Worm (Caenorhabditis elegans): ENCODE measurements around the gene kcc-2.

Gene kcc-2

DNA sequence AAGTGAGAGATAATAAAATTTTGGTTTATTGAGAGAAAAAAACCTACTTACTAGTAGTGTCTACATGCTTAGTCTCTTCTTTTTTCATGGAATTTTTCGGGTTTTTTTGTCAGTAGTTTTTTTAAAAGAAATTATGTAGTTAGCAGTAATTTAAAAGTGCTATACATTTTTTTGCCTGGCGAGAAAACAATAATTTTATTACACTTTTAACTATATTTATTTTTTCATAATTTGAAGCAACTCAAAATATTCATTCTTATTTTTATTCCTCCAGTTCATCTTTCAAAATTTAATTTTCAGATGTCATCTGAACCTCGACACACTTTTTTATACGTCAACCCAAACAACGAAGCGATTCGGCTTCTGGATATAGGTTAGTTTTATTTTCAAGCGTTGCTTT is at the start of gene kcc-2:
Gene kcc-2, plus strand, starts transcription at position 301 of the 400 bp plus-strand sequence.
- TF ChIP-seq Y116A8C.19 (tag; optimal IDR thresholded peaks at IDR 0.05; ENCODE audit: borderline replicate concordance) (no peak), zag-1 (tag; optimal IDR thresholded peaks at IDR 0.05) (no peak), sox-4 (tag; optimal IDR thresholded peaks at IDR 0.05) (no peak), nhr-85 (tag) (no peak), hlh-17 (GFP tag; optimal IDR thresholded peaks at IDR 0.05; ENCODE audit: borderline replicate concordance) (no peak), dsc-1 (tag; optimal IDR thresholded peaks at IDR 0.05) (no peak), lin-13 (GFP tag; optimal IDR thresholded peaks at IDR 0.05) (no peak), unc-98 (GFP tag; IDR thresholded peaks at IDR 0.05) (no peak), unc-62 (GFP tag; optimal IDR thresholded peaks at IDR 0.05) (no peak)

DNA sequence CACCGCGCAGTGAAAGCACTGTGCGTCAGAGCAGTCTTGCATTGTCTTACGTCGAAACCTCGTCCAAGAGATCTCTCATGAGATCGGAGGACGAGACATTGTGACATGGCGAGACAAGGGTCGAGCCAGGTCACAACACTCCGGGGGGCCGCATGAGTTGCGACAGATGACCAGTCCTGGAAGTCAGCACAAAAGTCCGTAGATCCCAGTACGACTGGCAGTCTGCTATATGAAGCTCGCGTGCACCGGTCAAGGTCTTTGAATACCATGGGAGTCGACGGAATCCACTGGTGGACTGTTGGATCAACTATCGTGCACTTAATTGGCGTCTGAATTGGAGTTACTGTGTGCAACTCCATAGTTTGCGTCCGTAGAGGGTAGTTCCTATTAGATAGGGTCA is 35.1 kb upstream of the kcc-2 start:
- TF ChIP-seq ztf-11 (tag; optimal IDR thresholded peaks at IDR 0.05) (no peak), unc-86 (tag; optimal IDR thresholded peaks at IDR 0.05) (no peak)

DNA sequence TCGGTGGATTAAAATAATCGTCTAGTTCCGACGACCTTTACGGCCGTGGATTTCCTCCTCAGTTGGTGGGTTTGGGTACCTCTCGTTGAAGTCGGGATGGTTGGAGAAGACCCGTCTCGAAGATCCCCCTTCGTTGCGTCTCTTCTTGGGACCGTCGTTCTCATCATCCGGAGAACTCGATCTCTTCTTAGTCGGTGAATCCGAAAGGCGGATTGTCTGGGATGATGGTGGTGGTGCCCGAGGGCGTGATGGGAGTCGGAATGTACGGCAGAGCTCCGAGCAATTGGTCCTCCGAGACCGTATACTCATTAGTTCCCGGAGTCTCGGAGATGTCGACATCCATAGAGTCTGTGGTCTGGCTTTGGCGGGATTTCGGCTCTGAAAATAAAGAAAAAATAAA is 30.5 kb upstream of the kcc-2 start:
- TF ChIP-seq hpl-2 (GFP tag; optimal IDR thresholded peaks at IDR 0.05), result no peak
- TF ChIP-seq fkh-8 (tag; optimal IDR thresholded peaks at IDR 0.05), result no peak
- no peak for TF ChIP-seq nhr-12 (tag; optimal IDR thresholded peaks at IDR 0.05)
- TF ChIP-seq efl-3 (GFP tag; optimal IDR thresholded peaks at IDR 0.05), result no peak
- TF ChIP-seq elt-2 (tag; optimal IDR thresholded peaks at IDR 0.05), result no peak
- TF ChIP-seq nhr-71 (tag; optimal IDR thresholded peaks at IDR 0.05), result no peak
- TF ChIP-seq zag-1 (tag; optimal IDR thresholded peaks at IDR 0.05), result no peak
- TF ChIP-seq ztf-11 (tag; optimal IDR thresholded peaks at IDR 0.05), result no peak
- TF ChIP-seq skn-1 (tag; optimal IDR thresholded peaks at IDR 0.05), result no peak
- TF ChIP-seq nhr-19 (GFP tag; conservative IDR thresholded peaks at IDR 0.05), result no peak
- TF ChIP-seq unc-98 (GFP tag; IDR thresholded peaks at IDR 0.05), result no peak
- no peak for TF ChIP-seq snpc-4 (tag; optimal IDR thresholded peaks at IDR 0.05)
- TF ChIP-seq unc-30 (tag; optimal IDR thresholded peaks at IDR 0.05), result no peak
- no peak for TF ChIP-seq fkh-10 (GFP tag; optimal IDR thresholded peaks at IDR 0.05)
- TF ChIP-seq nhr-11 (tag; optimal IDR thresholded peaks at IDR 0.05), result no peak
- no peak for TF ChIP-seq ztf-4 (tag; optimal IDR thresholded peaks at IDR 0.05)
- TF ChIP-seq egl-13 (tag; optimal IDR thresholded peaks at IDR 0.05), result no peak
- no peak for TF ChIP-seq tlp-1 (tag; optimal IDR thresholded peaks at IDR 0.05)
- TF ChIP-seq nhr-20 (tag; optimal IDR thresholded peaks at IDR 0.05), result no peak

DNA sequence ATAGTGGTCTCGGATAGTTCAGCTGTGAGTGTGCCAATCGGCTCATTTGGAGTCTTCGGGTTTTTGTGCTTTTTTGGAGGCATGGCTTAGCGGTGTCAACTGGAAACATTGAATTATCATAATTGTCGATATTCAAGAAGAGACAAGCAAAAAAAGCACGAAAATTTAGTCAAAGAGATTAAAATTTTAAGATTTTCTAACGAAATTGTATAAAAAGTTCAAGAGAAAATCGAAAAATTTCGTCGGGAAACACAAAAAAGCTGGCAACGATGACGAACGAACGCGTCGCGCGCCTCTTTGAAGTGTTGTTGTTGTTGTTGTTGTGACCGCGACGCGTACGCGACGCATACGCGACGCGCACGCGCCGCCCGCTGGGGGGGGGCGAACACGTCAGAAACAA is 29.2 kb upstream of the kcc-2 start, which contains the start of gene C46G7.5:
Gene C46G7.5, minus strand, starts transcription at position 101 of the 400 bp plus-strand sequence.
- no peak for TF ChIP-seq skn-1 (tag; optimal IDR thresholded peaks at IDR 0.05)
- TF ChIP-seq ceh-8 (GFP tag; optimal IDR thresholded peaks at IDR 0.05), result no peak
- no peak for TF ChIP-seq unc-62 (GFP tag; optimal IDR thresholded peaks at IDR 0.05)
- no peak for TF ChIP-seq nhr-90 (tag; optimal IDR thresholded peaks at IDR 0.05; ENCODE audit: poor library complexity)
- no peak for TF ChIP-seq F16B12.6 (tag; optimal IDR thresholded peaks at IDR 0.05)
- TF ChIP-seq Y116A8C.19 (tag; optimal IDR thresholded peaks at IDR 0.05; ENCODE audit: borderline replicate concordance), result no peak
- TF ChIP-seq dpl-1 (GFP tag; optimal IDR thresholded peaks at IDR 0.05), result no peak
- no peak for TF ChIP-seq lin-13 (GFP tag; optimal IDR thresholded peaks at IDR 0.05)
- TF ChIP-seq hlh-4 (tag; optimal IDR thresholded peaks at IDR 0.05), result no peak
- no peak for TF ChIP-seq ceh-90 (tag; optimal IDR thresholded peaks at IDR 0.05)
- TF ChIP-seq snu-23 (GFP tag; optimal IDR thresholded peaks at IDR 0.05), result no peak
- TF ChIP-seq mef-2 (tag; optimal IDR thresholded peaks at IDR 0.05), result no peak

DNA sequence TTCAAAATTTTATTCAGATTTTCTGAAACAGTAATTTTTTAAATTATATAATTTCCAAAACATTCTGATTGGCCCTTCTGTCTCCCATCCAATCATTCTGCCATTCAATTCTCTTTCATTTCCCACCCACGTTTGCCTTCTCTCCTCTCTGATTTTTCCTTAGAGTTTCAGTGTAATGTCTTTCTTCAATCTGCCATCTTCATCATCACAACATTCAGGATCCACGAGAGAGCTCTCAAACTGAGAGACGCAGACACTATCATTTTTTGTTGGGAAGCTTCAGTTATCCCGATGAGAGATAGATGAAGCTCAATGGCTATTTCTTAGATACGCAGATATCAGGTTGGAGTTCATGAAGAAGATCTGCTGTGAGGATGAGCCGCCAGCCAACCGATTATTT is 26.9 kb upstream of the kcc-2 start:
- no peak for TF ChIP-seq nhr-237 (tag; optimal IDR thresholded peaks at IDR 0.05)
- TF ChIP-seq sup-37 (GFP tag; optimal IDR thresholded peaks at IDR 0.05), result no peak
- TF ChIP-seq xbp-1 (tag; optimal IDR thresholded peaks at IDR 0.05), result no peak
- no peak for TF ChIP-seq nhr-11 (tag; optimal IDR thresholded peaks at IDR 0.05)
- TF ChIP-seq snu-23 (GFP tag; optimal IDR thresholded peaks at IDR 0.05), result peak; percentile 48
- TF ChIP-seq fkh-4 (tag; optimal IDR thresholded peaks at IDR 0.05; ENCODE audit: borderline replicate concordance), result no peak
- TF ChIP-seq pag-3 (tag; optimal IDR thresholded peaks at IDR 0.05; ENCODE audit: borderline replicate concordance, insufficient read depth), result peak; percentile 100
- TF ChIP-seq lsy-2 (tag; optimal IDR thresholded peaks at IDR 0.05), result no peak
- TF ChIP-seq lin-15B (tag; optimal IDR thresholded peaks at IDR 0.05), result no peak
- TF ChIP-seq C34B4.2 (tag; optimal IDR thresholded peaks at IDR 0.05), result no peak
- peak; percentile 65 for TF ChIP-seq nhr-71 (tag; optimal IDR thresholded peaks at IDR 0.05)
- TF ChIP-seq unc-62 (GFP tag; optimal IDR thresholded peaks at IDR 0.05), result no peak
- no peak for TF ChIP-seq mep-1 (tag; optimal IDR thresholded peaks at IDR 0.05)
- no peak for TF ChIP-seq elt-2 (tag; optimal IDR thresholded peaks at IDR 0.05)
- peak; percentile 78 for TF ChIP-seq dsc-1 (tag; optimal IDR thresholded peaks at IDR 0.05)
- TF ChIP-seq C04F5.9 (tag; optimal IDR thresholded peaks at IDR 0.05), result no peak
- TF ChIP-seq efl-1 (optimal IDR thresholded peaks at IDR 0.05), result peak in 1 of 2 experiments; percentile 21
- TF ChIP-seq efl-1 (GFP tag; optimal IDR thresholded peaks at IDR 0.05 in 1 of 2), result no peak

All from whole organism, L1 larva.